Fruit fly (Drosophila melanogaster): ENCODE results near the gene Fas2.

Fas2 gene

dm6 chrX:4177733-4178132 is 28.2 kb downstream of the Fas2 start:
- TF ChIP-seq CG7045 (GFP tag; optimal IDR thresholded peaks at IDR 0.05) (no peak), toe (GFP tag; optimal IDR thresholded peaks at IDR 0.05) (no peak), CG7101 (tag; optimal IDR thresholded peaks at IDR 0.05) (no peak), CG5204 (GFP tag; optimal IDR thresholded peaks at IDR 0.05) (no peak), ovo (GFP tag; optimal IDR thresholded peaks at IDR 0.05) (no peak), cic (GFP tag; optimal IDR thresholded peaks at IDR 0.05) (no peak), cnc (optimal IDR thresholded peaks at IDR 0.05) (no peak), CG11617 (GFP tag; optimal IDR thresholded peaks at IDR 0.05) (no peak), CG1620 (GFP tag; optimal IDR thresholded peaks at IDR 0.05) (no peak), Mnt (GFP tag; optimal IDR thresholded peaks at IDR 0.05) (no peak), Crg-1 (GFP tag; optimal IDR thresholded peaks at IDR 0.05) (no peak), Clk (GFP tag; optimal IDR thresholded peaks at IDR 0.05) (no peak), CG12768 (GFP tag; optimal IDR thresholded peaks at IDR 0.05) (no peak)

- TF ChIP-seq kay (GFP tag; ENCODE audit: borderline replicate concordance) (no peak), CG11617 (GFP tag; optimal IDR thresholded peaks at IDR 0.05) (no peak), cnc (optimal IDR thresholded peaks at IDR 0.05) (no peak), Clk (GFP tag; optimal IDR thresholded peaks at IDR 0.05) (no peak), CG33017 (tag; optimal IDR thresholded peaks at IDR 0.05) (no peak), CG7101 (tag; optimal IDR thresholded peaks at IDR 0.05) (no peak), toe (GFP tag; optimal IDR thresholded peaks at IDR 0.05) (no peak), pad (GFP tag; optimal IDR thresholded peaks at IDR 0.05) (no peak), CG7045 (GFP tag; optimal IDR thresholded peaks at IDR 0.05) (no peak), Crg-1 (GFP tag; optimal IDR thresholded peaks at IDR 0.05) (no peak), cic (GFP tag; optimal IDR thresholded peaks at IDR 0.05) (no peak), CG5204 (GFP tag; optimal IDR thresholded peaks at IDR 0.05) (no peak)
Measured at dm6 chrX:4175805-4176204, 30.1 kb downstream of the Fas2 start.

DNA sequence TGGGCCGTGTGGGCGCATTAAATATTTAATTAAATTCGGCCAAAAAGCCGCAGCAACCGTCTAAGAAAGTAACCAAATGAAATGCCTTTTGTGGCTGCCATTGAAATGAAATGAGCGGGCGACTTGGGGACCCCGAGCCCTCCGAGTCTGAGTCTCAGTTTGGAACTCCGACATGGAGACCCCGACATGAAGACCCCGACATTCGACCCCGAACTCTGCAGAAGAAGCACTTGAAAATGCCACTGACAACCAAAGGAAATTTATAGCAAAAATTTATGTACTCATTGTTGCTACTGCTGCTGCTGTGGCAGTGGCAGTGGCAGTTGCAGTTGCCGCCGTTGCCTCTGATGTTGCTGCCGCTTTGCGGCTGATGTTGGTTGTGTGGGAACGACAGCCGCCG is 32.5 kb downstream of the Fas2 start:
- TF ChIP-seq cnc (optimal IDR thresholded peaks at IDR 0.05) (no peak), CG14711 (tag; optimal IDR thresholded peaks at IDR 0.05) (no peak), CG7101 (tag; optimal IDR thresholded peaks at IDR 0.05) (no peak), CG12768 (GFP tag; optimal IDR thresholded peaks at IDR 0.05) (no peak), CG33017 (tag; optimal IDR thresholded peaks at IDR 0.05) (no peak), bab1 (GFP tag; optimal IDR thresholded peaks at IDR 0.05) (no peak), tj (GFP tag; optimal IDR thresholded peaks at IDR 0.05) (no peak), CG5204 (GFP tag; optimal IDR thresholded peaks at IDR 0.05) (no peak), CG7045 (GFP tag; optimal IDR thresholded peaks at IDR 0.05) (no peak), Crg-1 (GFP tag; optimal IDR thresholded peaks at IDR 0.05) (no peak), ovo (GFP tag; optimal IDR thresholded peaks at IDR 0.05) (no peak), kay (GFP tag; ENCODE audit: borderline replicate concordance) (no peak)

DNA sequence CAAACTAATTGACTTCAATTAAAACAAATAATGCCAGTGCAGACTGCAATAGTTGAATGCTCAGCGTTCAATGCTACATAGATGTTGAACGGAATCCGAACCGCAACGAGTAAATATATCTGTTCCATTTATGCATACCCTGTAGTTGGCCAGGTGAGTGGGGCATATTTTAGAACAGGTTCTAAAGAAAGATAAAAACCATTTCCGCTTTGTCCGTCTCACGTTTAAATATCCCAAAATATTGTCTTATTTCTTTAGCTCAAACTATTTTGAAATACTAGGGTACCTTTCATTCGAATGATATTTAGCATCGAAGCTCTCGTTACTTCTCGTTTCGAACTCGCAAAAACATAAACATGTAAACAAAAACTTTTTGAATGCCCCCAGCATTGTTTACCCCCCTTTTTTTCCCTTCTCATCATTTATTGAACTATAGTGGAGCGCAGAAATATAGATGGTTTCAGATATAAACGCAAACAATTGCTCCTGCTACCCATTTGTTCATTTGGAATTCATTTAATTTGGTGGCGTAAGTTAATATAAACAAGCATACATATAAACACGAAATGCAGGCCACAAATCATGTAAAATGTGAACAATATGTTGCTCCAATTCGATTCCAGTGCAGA is 33.6 kb downstream of the Fas2 start:
- TF ChIP-seq CG7101 (tag; optimal IDR thresholded peaks at IDR 0.05), result no peak
- no peak for TF ChIP-seq tj (GFP tag; optimal IDR thresholded peaks at IDR 0.05)
- TF ChIP-seq Hr96 (GFP tag; optimal IDR thresholded peaks at IDR 0.05), result no peak
- no peak for TF ChIP-seq Clk (GFP tag; optimal IDR thresholded peaks at IDR 0.05)
- no peak for TF ChIP-seq CG1620 (GFP tag; optimal IDR thresholded peaks at IDR 0.05)

DNA sequence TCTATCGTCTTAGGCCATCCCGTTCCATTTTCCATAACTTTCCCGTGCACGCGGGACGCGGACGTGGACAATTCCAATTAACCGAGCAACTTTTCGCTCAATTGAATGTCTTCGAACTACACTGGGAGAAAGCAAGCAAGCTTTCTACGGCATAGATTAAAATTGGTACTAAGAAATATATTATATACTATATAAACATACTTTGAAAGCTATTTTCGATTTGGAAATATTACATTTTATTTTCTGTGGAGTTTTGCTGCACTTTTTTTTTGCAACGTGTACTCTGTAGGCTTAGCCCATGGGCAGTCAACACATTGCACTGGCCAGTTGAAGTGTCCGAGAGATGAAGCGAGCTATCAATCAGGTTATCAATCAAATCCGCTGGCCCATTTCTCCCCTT is 35.4 kb downstream of the Fas2 start:
- no peak for TF ChIP-seq ovo (GFP tag; optimal IDR thresholded peaks at IDR 0.05)
- no peak for TF ChIP-seq CG12768 (GFP tag; optimal IDR thresholded peaks at IDR 0.05)
- no peak for TF ChIP-seq tj (GFP tag; optimal IDR thresholded peaks at IDR 0.05)

DNA sequence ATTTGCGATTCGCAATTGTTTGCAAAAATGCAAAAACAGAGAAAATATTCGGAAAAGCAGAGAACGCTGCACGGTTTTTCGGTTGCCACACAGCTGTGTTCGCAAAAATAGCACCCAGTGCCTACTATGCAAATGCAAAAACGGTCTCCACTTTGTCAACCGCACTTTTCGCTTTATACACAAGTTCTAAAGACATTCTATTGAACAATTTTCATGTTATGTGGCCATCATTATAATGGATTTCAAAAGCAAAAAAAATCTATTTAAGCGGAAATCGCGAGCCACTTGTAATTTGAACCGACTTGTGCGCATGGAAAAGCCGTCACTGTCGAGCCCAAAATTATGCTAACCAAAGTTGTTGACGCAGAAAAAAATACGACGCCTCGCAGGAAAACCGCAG is 54.9 kb downstream of the Fas2 start:
- TF ChIP-seq toe (GFP tag; optimal IDR thresholded peaks at IDR 0.05) (no peak), CG7045 (GFP tag; optimal IDR thresholded peaks at IDR 0.05) (no peak), cnc (optimal IDR thresholded peaks at IDR 0.05) (no peak), Hr96 (GFP tag; optimal IDR thresholded peaks at IDR 0.05) (no peak), CG12768 (GFP tag; optimal IDR thresholded peaks at IDR 0.05) (no peak), bab1 (GFP tag; optimal IDR thresholded peaks at IDR 0.05) (peak; percentile 46), tj (GFP tag; optimal IDR thresholded peaks at IDR 0.05) (peak; percentile 25), kay (GFP tag; ENCODE audit: borderline replicate concordance) (no peak), CG11617 (GFP tag; optimal IDR thresholded peaks at IDR 0.05) (no peak), Crg-1 (GFP tag; optimal IDR thresholded peaks at IDR 0.05) (no peak), CG1620 (GFP tag; optimal IDR thresholded peaks at IDR 0.05) (no peak), Clk (GFP tag; optimal IDR thresholded peaks at IDR 0.05) (no peak), CG14711 (tag; optimal IDR thresholded peaks at IDR 0.05) (no peak), CG5204 (GFP tag; optimal IDR thresholded peaks at IDR 0.05) (no peak)

DNA sequence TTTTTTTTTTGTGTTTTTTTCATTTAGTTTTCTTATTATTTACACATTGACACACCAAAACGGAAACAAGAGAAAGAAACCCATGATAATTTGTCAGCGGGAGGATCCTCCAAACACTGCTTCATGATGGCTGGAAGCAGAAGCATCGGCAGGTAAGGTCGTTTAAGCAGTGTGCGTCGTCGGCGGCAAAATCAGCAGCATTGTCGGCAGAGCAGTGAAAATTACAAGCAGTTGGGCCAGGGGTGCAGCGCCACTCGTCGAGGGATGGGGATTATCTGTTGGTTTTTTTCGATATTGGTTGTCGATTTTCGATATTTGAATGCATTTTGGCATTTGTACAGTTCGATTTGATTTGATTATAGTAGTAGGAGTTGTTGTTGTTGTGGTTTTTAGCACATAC is 66.8 kb downstream of the Fas2 start:
- TF ChIP-seq cic (GFP tag; optimal IDR thresholded peaks at IDR 0.05) (no peak), CG7101 (tag; optimal IDR thresholded peaks at IDR 0.05) (no peak), cnc (optimal IDR thresholded peaks at IDR 0.05) (no peak), pad (GFP tag; optimal IDR thresholded peaks at IDR 0.05) (no peak), bab1 (GFP tag; optimal IDR thresholded peaks at IDR 0.05) (no peak), CG14711 (tag; optimal IDR thresholded peaks at IDR 0.05) (no peak), CG5204 (GFP tag; optimal IDR thresholded peaks at IDR 0.05) (no peak), CG1620 (GFP tag; optimal IDR thresholded peaks at IDR 0.05) (no peak), Hr96 (GFP tag; optimal IDR thresholded peaks at IDR 0.05) (no peak), ovo (GFP tag; optimal IDR thresholded peaks at IDR 0.05) (no peak), toe (GFP tag; optimal IDR thresholded peaks at IDR 0.05) (no peak), Crg-1 (GFP tag; optimal IDR thresholded peaks at IDR 0.05) (no peak), CG7045 (GFP tag; optimal IDR thresholded peaks at IDR 0.05) (no peak), CG33017 (tag; optimal IDR thresholded peaks at IDR 0.05) (no peak), CG11617 (GFP tag; optimal IDR thresholded peaks at IDR 0.05) (no peak)

All from whole organism, adult.